Fruit fly (Drosophila melanogaster): Measurements from ENCODE around the gene ND-15.

ND-15 gene

DNA sequence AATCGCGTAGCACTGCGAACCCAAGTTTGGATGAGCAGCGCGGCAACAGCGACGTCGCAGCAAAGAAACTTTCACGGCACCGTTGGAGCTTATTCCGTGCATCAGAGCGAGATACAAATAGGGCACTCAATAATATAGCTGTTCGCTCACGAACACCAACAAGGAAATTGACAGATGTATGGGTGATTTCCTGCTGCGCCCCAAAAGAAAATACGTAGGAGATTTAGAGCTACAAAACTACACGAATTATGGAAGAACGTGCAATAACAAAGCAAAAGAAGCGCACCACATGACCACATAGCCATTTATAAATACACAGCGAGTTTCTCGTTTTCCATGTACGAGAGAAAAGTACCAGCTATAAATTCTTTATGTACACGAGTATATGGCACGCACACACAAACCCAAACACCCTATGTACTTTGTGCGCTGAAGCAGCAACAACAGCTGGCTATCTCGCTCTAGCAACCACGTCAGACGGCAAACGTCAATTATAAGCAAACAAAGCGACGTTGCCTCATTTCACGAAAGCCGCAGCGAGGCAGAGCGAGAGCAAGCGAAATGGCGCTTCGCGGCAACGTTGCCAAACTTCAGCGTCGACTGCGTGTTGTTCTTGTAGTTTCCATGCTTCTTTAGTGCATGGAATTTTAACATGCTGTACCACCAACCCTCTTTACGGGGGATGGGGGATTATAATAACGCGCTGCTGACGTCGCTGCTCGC, 47.1 kb downstream of the ND-15 start (continued):
- no peak for TF ChIP-seq fd96Cb (tag; optimal IDR thresholded peaks at IDR 0.05)
- no peak for TF ChIP-seq klu (GFP tag; IDR thresholded peaks at IDR 0.05)
- TF ChIP-seq CG7271 (tag; optimal IDR thresholded peaks at IDR 0.05) = peak; percentile 34
- TF ChIP-seq Opbp (GFP tag; IDR thresholded peaks at IDR 0.05; ENCODE audit: partially characterized antibody) = no peak
- TF ChIP-seq Mes4 (GFP tag; optimal IDR thresholded peaks at IDR 0.05) = no peak
- peak; percentile 85 for TF ChIP-seq CG15479 (GFP tag; optimal IDR thresholded peaks at IDR 0.05)
- no peak for TF ChIP-seq CG33213 (GFP tag; optimal IDR thresholded peaks at IDR 0.05)
- TF ChIP-seq NFAT (GFP tag; IDR thresholded peaks at IDR 0.05) = no peak
- peak; percentile 98 for TF ChIP-seq sd (tag; optimal IDR thresholded peaks at IDR 0.05)
- no peak for TF ChIP-seq usp (GFP tag; optimal IDR thresholded peaks at IDR 0.05)
- no peak for TF ChIP-seq CG11247 (GFP tag; IDR thresholded peaks at IDR 0.05)
- no peak for TF ChIP-seq en (GFP tag; optimal IDR thresholded peaks at IDR 0.05)
- TF ChIP-seq dmrt11E (tag; optimal IDR thresholded peaks at IDR 0.05) = no peak
- no peak for TF ChIP-seq gro (GFP tag; optimal IDR thresholded peaks at IDR 0.05)
- no peak for TF ChIP-seq CG6654 (GFP tag; optimal IDR thresholded peaks at IDR 0.05)
- TF ChIP-seq Sin3A (optimal IDR thresholded peaks at IDR 0.05) = no peak
- TF ChIP-seq maf-S (GFP tag; optimal IDR thresholded peaks at IDR 0.05) = no peak
- TF ChIP-seq dm (GFP tag; optimal IDR thresholded peaks at IDR 0.05) = no peak
- TF ChIP-seq CG7786 (GFP tag; optimal IDR thresholded peaks at IDR 0.05) = peak; percentile 16
- peak; percentile 31 for TF ChIP-seq wek (GFP tag; optimal IDR thresholded peaks at IDR 0.05)
- TF ChIP-seq bbx (GFP tag; IDR thresholded peaks at IDR 0.05; ENCODE audit: partially characterized antibody) = no peak
- TF ChIP-seq CG31388 (GFP tag; optimal IDR thresholded peaks at IDR 0.05) = no peak
- peak; percentile 80 for TF ChIP-seq zen (tag; optimal IDR thresholded peaks at IDR 0.05)
- TF ChIP-seq ac (GFP tag; optimal IDR thresholded peaks at IDR 0.05) = no peak
- TF ChIP-seq Spps (tag; optimal IDR thresholded peaks at IDR 0.05) = no peak
- peak; percentile 28 for TF ChIP-seq CG4707 (GFP tag; optimal IDR thresholded peaks at IDR 0.05)
- TF ChIP-seq ems (GFP tag; optimal IDR thresholded peaks at IDR 0.05) = no peak
- peak in 1 of 2 experiments; percentile 99 for TF ChIP-seq tll (GFP tag; optimal IDR thresholded peaks at IDR 0.05)
- no peak for TF ChIP-seq pzg (GFP tag; optimal IDR thresholded peaks at IDR 0.05)
- no peak for TF ChIP-seq Hmx (GFP tag; optimal IDR thresholded peaks at IDR 0.05)
- TF ChIP-seq tio (GFP tag; optimal IDR thresholded peaks at IDR 0.05) = no peak
- TF ChIP-seq CG4328 (GFP tag; optimal IDR thresholded peaks at IDR 0.05) = peak; percentile 79
- no peak for TF ChIP-seq crol (GFP tag; IDR thresholded peaks at IDR 0.05)
- no peak for TF ChIP-seq BEAF-32 (GFP tag; optimal IDR thresholded peaks at IDR 0.05)
- peak; percentile 96 for TF ChIP-seq pros (GFP tag; optimal IDR thresholded peaks at IDR 0.05)
- TF ChIP-seq ATbp (GFP tag; optimal IDR thresholded peaks at IDR 0.05) = no peak
- TF ChIP-seq z (GFP tag; IDR thresholded peaks at IDR 0.05) = no peak
- TF ChIP-seq Nf-YB (GFP tag; optimal IDR thresholded peaks at IDR 0.05) = peak; percentile 40
- TF ChIP-seq bab2 (GFP tag; optimal IDR thresholded peaks at IDR 0.05) = no peak
- TF ChIP-seq D19A (tag; optimal IDR thresholded peaks at IDR 0.05) = no peak
- no peak for TF ChIP-seq chn (GFP tag; optimal IDR thresholded peaks at IDR 0.05)
- TF ChIP-seq vnd (GFP tag; IDR thresholded peaks at IDR 0.05; ENCODE audit: partially characterized antibody) = no peak
- TF ChIP-seq Six4 (GFP tag; optimal IDR thresholded peaks at IDR 0.05) = no peak
- no peak for TF ChIP-seq Dip3 (GFP tag; optimal IDR thresholded peaks at IDR 0.05)
- TF ChIP-seq so (GFP tag; IDR thresholded peaks at IDR 0.05) = no peak
- TF ChIP-seq exex (tag; optimal IDR thresholded peaks at IDR 0.05) = peak; percentile 48
- no peak for TF ChIP-seq CG31224 (GFP tag; IDR thresholded peaks at IDR 0.05)
- no peak for TF ChIP-seq CG42726 (GFP tag; IDR thresholded peaks at IDR 0.05; ENCODE audit: partially characterized antibody)
- peak; percentile 95 for TF ChIP-seq mirr (GFP tag; optimal IDR thresholded peaks at IDR 0.05)
- TF ChIP-seq CG17186 (GFP tag; optimal IDR thresholded peaks at IDR 0.05) = no peak
